Fruit fly (Drosophila melanogaster) whole organism, embryonic: ENCODE measurements around the gene CG33796.
A peak's percentile ranks its signal among the peaks of the same experiment; 100 is the strongest.

ENCODE experiments used
- CG10274 ChIP-seq: fragments of 200-800 bp; sonication (Bioruptor generic); optimal IDR thresholded peaks from 3 replicates; lab custom pipeline; 2017; ENCODE audit warnings: missing biosample characterization, mild to moderate bottlenecking, missing genetic modification characterization
- CG12155 ChIP-seq: fragments of 200-800 bp; sonication (Bioruptor generic); optimal IDR thresholded peaks from 3 replicates; lab custom pipeline; 2016; ENCODE audit warnings: missing biosample characterization, missing genetic modification characterization
- CG12236 ChIP-seq: fragments of 200-800 bp; sonication (Bioruptor generic); optimal IDR thresholded peaks from 2 replicates; lab custom pipeline; 2016; ENCODE audit warnings: missing biosample characterization, missing genetic modification characterization
- CG1233 ChIP-seq: fragments of 200-800 bp; sonication (Bioruptor generic); optimal IDR thresholded peaks from 4 replicates; lab custom pipeline; 2018; ENCODE audit warnings: missing biosample characterization, mild to moderate bottlenecking, missing genetic modification characterization
- CG12659 ChIP-seq: fragments of 200-800 bp; sonication (Bioruptor generic); optimal IDR thresholded peaks from 3 replicates; lab custom pipeline; 2017; ENCODE audit warnings: mild to moderate bottlenecking, missing biosample characterization, missing genetic modification reagents, missing genetic modification characterization
- CG13296 ChIP-seq: fragments of 200-800 bp; sonication (Bioruptor generic); optimal IDR thresholded peaks from 3 replicates; lab custom pipeline; 2018; ENCODE audit warnings: missing biosample characterization, mild to moderate bottlenecking, missing genetic modification characterization
- CG13894 ChIP-seq: fragments of 200-800 bp; sonication (Bioruptor generic); optimal IDR thresholded peaks from 3 replicates; lab custom pipeline; 2018; ENCODE audit warnings: missing biosample characterization, mild to moderate bottlenecking, missing genetic modification characterization, moderate library complexity
- CG15269 ChIP-seq: fragments of 200-800 bp; sonication (Bioruptor generic); optimal IDR thresholded peaks from 2 replicates; lab custom pipeline; 2018; ENCODE audit warnings: missing biosample characterization, mild to moderate bottlenecking, missing genetic modification characterization, moderate library complexity
- CG18476 ChIP-seq: fragments of 200-800 bp; sonication (Bioruptor generic); optimal IDR thresholded peaks from 2 replicates; lab custom pipeline; 2016; ENCODE audit warnings: missing biosample characterization, mild to moderate bottlenecking, missing genetic modification characterization
- CG2120 ChIP-seq: fragments of 200-800 bp; sonication (Bioruptor generic); optimal IDR thresholded peaks from 3 replicates; lab custom pipeline; 2016; ENCODE audit warnings: missing biosample characterization, missing genetic modification characterization
- CG30431 ChIP-seq: fragments of 200-800 bp; sonication (Bioruptor generic); optimal IDR thresholded peaks from 2 replicates; lab custom pipeline; 2017; ENCODE audit warnings: missing biosample characterization, missing genetic modification characterization
- CG3726 ChIP-seq: fragments of 200-800 bp; sonication (Bioruptor generic); IDR thresholded peaks from 3 replicates; pipeline ENCODE4, ENCODE4 v1.3.6; 2022; ENCODE audit warnings: missing biosample characterization, missing genetic modification characterization
- CG5245 ChIP-seq: fragments of 200-800 bp; sonication (Bioruptor generic); optimal IDR thresholded peaks from 3 replicates; lab custom pipeline; 2016; ENCODE audit warnings: missing biosample characterization, missing genetic modification characterization
- CG6765 ChIP-seq: fragments of 200-800 bp; sonication (Bioruptor generic); optimal IDR thresholded peaks from 3 replicates; lab custom pipeline; 2017; ENCODE audit warnings: missing biosample characterization, mild to moderate bottlenecking, missing genetic modification characterization
- CG6791 ChIP-seq: fragments of 200-800 bp; sonication (Bioruptor generic); IDR thresholded peaks from 3 replicates; pipeline ENCODE4 v1.3.6; 2022; ENCODE audit warnings: missing biosample characterization, missing genetic modification characterization; ENCODE audit not compliant: partially characterized antibody
- CG7839 ChIP-seq: fragments of 200-800 bp; sonication (Bioruptor generic); optimal IDR thresholded peaks from 3 replicates; lab custom pipeline; 2018; ENCODE audit warnings: missing biosample characterization, mild to moderate bottlenecking, missing genetic modification characterization, moderate library complexity
- CG9215 ChIP-seq: fragments of 200-800 bp; sonication (Bioruptor generic); IDR thresholded peaks from 2 replicates; pipeline ENCODE4 v1.3.6; 2022; ENCODE audit warnings: missing biosample characterization, missing genetic modification characterization
- Chrac-16 ChIP-seq: fragments of 200-800 bp; sonication (Bioruptor generic); optimal IDR thresholded peaks from 3 replicates; lab custom pipeline; 2016; ENCODE audit warnings: missing biosample characterization, missing genetic modification characterization
- Dbx ChIP-seq: fragments of 200-800 bp; sonication (Bioruptor generic); IDR thresholded peaks from 3 replicates; pipeline ENCODE4 v1.3.6; 2022; ENCODE audit warnings: missing biosample characterization, missing genetic modification characterization
- H2.0 ChIP-seq: fragments of 200-800 bp; sonication (Bioruptor generic); IDR thresholded peaks from 2 replicates; pipeline ENCODE4 v1.3.6; 2022; ENCODE audit warnings: missing biosample characterization, missing genetic modification characterization
- HLH3B ChIP-seq: fragments of 200-800 bp; sonication (Bioruptor generic); IDR thresholded peaks from 2 replicates; pipeline ENCODE4 v1.3.6; 2022; ENCODE audit warnings: missing biosample characterization, missing genetic modification characterization
- Hmr ChIP-seq: fragments of 200-800 bp; sonication (Bioruptor generic); optimal IDR thresholded peaks from 3 replicates; lab custom pipeline; 2017; ENCODE audit warnings: mild to moderate bottlenecking, missing biosample characterization, missing genetic modification reagents, missing genetic modification characterization
- Hr51 ChIP-seq, 2 experiments: fragments of 200-800 bp; sonication (Bioruptor generic); optimal IDR thresholded peaks; 2 replicates in 1 of 2; 3 replicates in 1 of 2; lab custom pipeline; 2016 to 2018; ENCODE audit warnings: missing biosample characterization in 2 of 2, missing genetic modification characterization in 2 of 2, mild to moderate bottlenecking in 1 of 2, moderate library complexity in 1 of 2
- MBD-R2 ChIP-seq: fragments of 200-800 bp; sonication (Bioruptor generic); IDR thresholded peaks from 2 replicates; pipeline ENCODE4 v1.3.6; 2022; ENCODE audit warnings: missing biosample characterization, missing genetic modification characterization
- Meics ChIP-seq: fragments of 200-800 bp; sonication (Bioruptor generic); optimal IDR thresholded peaks from 2 replicates; lab custom pipeline; 2017; ENCODE audit warnings: missing biosample characterization, mild to moderate bottlenecking, missing genetic modification characterization
- Nf-YA ChIP-seq: fragments of 200-800 bp; sonication (Bioruptor generic); IDR thresholded peaks from 2 replicates; pipeline ENCODE4 v1.3.6; 2022; ENCODE audit warnings: missing biosample characterization, missing genetic modification characterization
- Nf-YB ChIP-seq: fragments of 200-800 bp; sonication (Bioruptor generic); optimal IDR thresholded peaks from 3 replicates; lab custom pipeline; 2019; ENCODE audit warnings: missing biosample characterization, mild to moderate bottlenecking, missing genetic modification characterization, moderate library complexity
- Pdp1 ChIP-seq, 2 experiments: fragments of 200-800 bp; sonication (Bioruptor generic); optimal IDR thresholded peaks; 3 replicates each; lab custom pipeline; 2016; ENCODE audit warnings: missing biosample characterization in 2 of 2, missing genetic modification characterization in 2 of 2, mild to moderate bottlenecking in 1 of 2, moderate library complexity in 1 of 2
- Ssrp ChIP-seq: fragments of 200-800 bp; sonication (Bioruptor generic); optimal IDR thresholded peaks from 2 replicates; lab custom pipeline; 2018; ENCODE audit warnings: missing biosample characterization, mild to moderate bottlenecking, missing genetic modification characterization, moderate library complexity
- Stat92E ChIP-seq, 3 experiments: fragments of >200 bp in 2 of 3; fragments of 200-800 bp in 1 of 3; sonication (Bioruptor generic) in 1 of 3; optimal IDR thresholded peaks; 2 replicates each; lab custom pipeline; 2017 to 2019; ENCODE audit warnings: missing biosample characterization in 3 of 3, missing genetic modification characterization in 3 of 3, mild to moderate bottlenecking in 1 of 3, moderate library complexity in 1 of 3
- Trl ChIP-seq, 3 experiments: fragments of >200 bp in 2 of 3; fragments of 200-800 bp in 1 of 3; sonication (Bioruptor generic) in 1 of 3; optimal IDR thresholded peaks; 2 replicates in 1 of 3; 3 replicates in 2 of 3; lab custom pipeline; 2016 to 2017; ENCODE audit warnings: missing biosample characterization in 1 of 3, missing genetic modification characterization in 1 of 3
- Usf ChIP-seq: fragments of 200-800 bp; sonication (Bioruptor generic); optimal IDR thresholded peaks from 2 replicates; lab custom pipeline; 2017; ENCODE audit warnings: missing genotype, missing biosample characterization, missing genetic modification characterization
- Xbp1 ChIP-seq: fragments of 200-800 bp; sonication (Bioruptor generic); optimal IDR thresholded peaks from 3 replicates; lab custom pipeline; 2016; ENCODE audit warnings: missing biosample characterization, mild to moderate bottlenecking, missing genetic modification characterization
- bcd ChIP-seq: fragments of 200-800 bp; sonication (Bioruptor generic); optimal IDR thresholded peaks from 2 replicates; lab custom pipeline; 2017; ENCODE audit warnings: missing biosample characterization, mild to moderate bottlenecking, missing genetic modification characterization
- gcm2 ChIP-seq: fragments of 200-800 bp; sonication (Bioruptor generic); optimal IDR thresholded peaks from 2 replicates; lab custom pipeline; 2016; ENCODE audit warnings: missing biosample characterization, missing genetic modification characterization
- grau ChIP-seq: fragments of 200-800 bp; optimal IDR thresholded peaks from 3 replicates; lab custom pipeline; 2019; ENCODE audit warnings: missing biosample characterization, mild to moderate bottlenecking, missing genetic modification characterization, moderate library complexity
- hth ChIP-seq: fragments of >200 bp; optimal IDR thresholded peaks from 2 replicates; lab custom pipeline; 2017; ENCODE audit warnings: inconsistent platforms
- ken ChIP-seq: fragments of 200-800 bp; sonication (Bioruptor generic); IDR thresholded peaks from 3 replicates; pipeline ENCODE4 v1.3.6; 2022; ENCODE audit warnings: missing biosample characterization, missing genetic modification characterization
- lab ChIP-seq: fragments of 200-800 bp; sonication (Bioruptor generic); optimal IDR thresholded peaks from 3 replicates; lab custom pipeline; 2017; ENCODE audit warnings: missing biosample characterization, missing genetic modification characterization, mild to moderate bottlenecking, moderate library complexity, missing genetic modification reagents
- lilli ChIP-seq: fragments of 200-800 bp; sonication (Bioruptor generic); optimal IDR thresholded peaks from 3 replicates; lab custom pipeline; 2016; ENCODE audit warnings: missing biosample characterization, missing genetic modification characterization
- luna ChIP-seq: fragments of 200-800 bp; sonication (Bioruptor generic); optimal IDR thresholded peaks from 2 replicates; lab custom pipeline; 2016; ENCODE audit warnings: missing biosample characterization, missing genetic modification characterization
- repo ChIP-seq: fragments of 200-800 bp; sonication (Bioruptor generic); optimal IDR thresholded peaks from 2 replicates; lab custom pipeline; 2016; ENCODE audit warnings: missing biosample characterization, missing genetic modification characterization
- salm ChIP-seq: fragments of 200-800 bp; sonication (Bioruptor generic); optimal IDR thresholded peaks from 2 replicates; lab custom pipeline; 2018; ENCODE audit warnings: missing biosample characterization, mild to moderate bottlenecking, missing genetic modification characterization
- sens ChIP-seq: fragments of 200-800 bp; sonication (Bioruptor generic); peaks from one replicate; lab custom pipeline; 2016; ENCODE audit warnings: missing biosample characterization, missing genetic modification characterization
- stwl ChIP-seq: fragments of 200-800 bp; sonication (Bioruptor generic); optimal IDR thresholded peaks from 3 replicates; lab custom pipeline; 2018; ENCODE audit warnings: missing biosample characterization, mild to moderate bottlenecking, missing genetic modification characterization, moderate library complexity
- sug ChIP-seq: fragments of 200-800 bp; optimal IDR thresholded peaks from 2 replicates; lab custom pipeline; 2019; ENCODE audit warnings: missing biosample characterization, mild to moderate bottlenecking, missing genetic modification characterization, moderate library complexity
- tx ChIP-seq: fragments of 200-800 bp; sonication (Bioruptor generic); optimal IDR thresholded peaks from 2 replicates; lab custom pipeline; 2016; ENCODE audit warnings: missing biosample characterization, missing genetic modification characterization
- wdn ChIP-seq: fragments of 200-800 bp; sonication (Bioruptor generic); IDR thresholded peaks from 2 replicates; pipeline ENCODE4 v1.3.6; 2022; ENCODE audit warnings: missing biosample characterization, missing genetic modification characterization
- z ChIP-seq: fragments of 200-800 bp; sonication (Bioruptor generic); IDR thresholded peaks from 3 replicates; pipeline ENCODE4 v1.3.6; 2022; ENCODE audit warnings: missing biosample characterization, missing genetic modification characterization

CG33796 gene

DNA sequence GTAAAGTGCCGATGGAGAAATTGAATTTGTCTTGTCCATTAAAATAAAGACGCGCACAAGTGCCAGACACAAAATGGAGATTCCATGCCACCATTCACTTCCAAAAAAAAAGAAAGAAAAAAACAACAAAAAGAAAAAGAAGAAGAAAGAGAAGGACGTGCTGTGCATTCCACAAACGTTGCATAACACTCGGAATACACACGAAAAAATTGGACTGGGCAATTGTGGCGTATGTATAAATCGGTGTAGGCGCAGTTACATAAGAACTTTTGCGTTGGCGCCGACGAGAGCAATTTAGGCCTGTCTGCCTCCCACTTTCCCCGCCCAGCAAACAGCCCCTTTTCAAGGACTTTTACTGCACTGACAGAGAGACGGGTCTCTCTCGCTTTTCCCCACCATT is 22.6 kb downstream of the CG33796 start (continued):
- no peak for TF ChIP-seq sens (GFP tag; lab: Kevin White, UChicago)
- TF ChIP-seq Usf = no peak
- TF ChIP-seq tx (GFP tag; lab: Kevin White, UChicago) = no peak
- TF ChIP-seq Pdp1 (GFP tag; optimal IDR thresholded peaks at IDR 0.05; lab: Kevin White, UChicago) = peak in 1 of 2 experiments; percentile 95
- TF ChIP-seq CG6791 (GFP tag; lab: Robert Waterston, UW) = no peak
- TF ChIP-seq z = no peak
- no peak for TF ChIP-seq lab (GFP tag; lab: Kevin White, UChicago)
- TF ChIP-seq, all 482 proteins: peak for 5

DNA sequence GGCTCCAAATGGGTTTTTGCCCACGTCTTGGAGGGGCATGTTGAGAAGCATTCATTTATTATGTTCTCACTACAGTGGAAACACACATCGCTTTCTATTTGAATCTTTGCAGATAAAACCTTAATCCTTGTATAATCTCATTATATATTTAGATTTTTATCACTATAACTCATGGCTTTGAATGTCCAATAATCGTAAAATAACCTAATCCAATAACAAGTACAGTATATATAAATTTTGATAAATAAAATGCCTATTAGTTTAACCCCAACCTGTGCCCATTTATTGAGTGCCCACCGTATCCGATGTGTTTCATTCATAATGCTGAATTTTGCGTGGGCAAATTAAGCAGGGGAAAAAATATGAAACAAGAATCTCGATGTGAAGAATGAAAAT is 23.4 kb downstream of the CG33796 start:
- TF ChIP-seq Trl (optimal IDR thresholded peaks at IDR 0.05; lab: Kevin White, UChicago) (no peak), Trl (GFP tag; optimal IDR thresholded peaks at IDR 0.05; lab: Kevin White, UChicago) (no peak), Ssrp (tag; lab: Kevin White, UChicago) (peak; percentile 4), CG5245 (GFP tag; lab: Kevin White, UChicago) (no peak), bcd (GFP tag; lab: Kevin White, UChicago) (peak; percentile 49), repo (GFP tag; lab: Kevin White, UChicago) (no peak), ken (GFP tag; lab: Robert Waterston, UW) (no peak), CG30431 (GFP tag; lab: Kevin White, UChicago) (no peak), CG12236 (no peak), CG6765 (GFP tag; lab: Kevin White, UChicago) (peak; percentile 33), CG12155 (peak; percentile 49), luna (GFP tag; lab: Kevin White, UChicago) (no peak), hth (no peak), HLH3B (GFP tag; lab: Robert Waterston, UW) (0 out of 2 replicates have a peak, but pooled peaks have one; percentile 11), CG7839 (tag; lab: Kevin White, UChicago) (peak; percentile 64), stwl (tag; lab: Kevin White, UChicago) (no peak), lilli (GFP tag; lab: Kevin White, UChicago) (peak; percentile 36), gcm2 (no peak), Xbp1 (GFP tag; lab: Kevin White, UChicago) (peak; percentile 21), sug (peak; percentile 47), Nf-YA (GFP tag; lab: Robert Waterston, UW) (no peak), H2.0 (GFP tag; lab: Robert Waterston, UW) (no peak), Meics (GFP tag; lab: Kevin White, UChicago) (peak; percentile 58), Hmr (GFP tag; lab: Kevin White, UChicago) (peak; percentile 60), CG15269 (tag; lab: Kevin White, UChicago) (peak; percentile 62), CG13894 (tag; lab: Kevin White, UChicago) (peak; percentile 45), grau (tag; lab: Kevin White, UChicago) (peak; percentile 91), CG3726 (GFP tag; lab: Robert Waterston, UW) (no peak), Nf-YB (GFP tag; lab: Kevin White, UChicago) (no peak), CG10274 (no peak), CG9215 (GFP tag; lab: Robert Waterston, UW) (peak; percentile 44; the same call in 1 of the 2 replicates), salm (tag; lab: Kevin White, UChicago) (no peak), CG12659 (GFP tag; lab: Kevin White, UChicago) (peak; percentile 37), MBD-R2 (GFP tag; lab: Robert Waterston, UW) (no peak), CG18476 (GFP tag; lab: Kevin White, UChicago) (peak; percentile 1), CG13296 (GFP tag; lab: Kevin White, UChicago) (peak; percentile 34), Dbx (no peak), wdn (GFP tag; lab: Robert Waterston, UW) (no peak), CG1233 (GFP tag; lab: Kevin White, UChicago) (peak; percentile 30), Hr51 (GFP tag; optimal IDR thresholded peaks at IDR 0.05; lab: Kevin White, UChicago) (peak in 1 of 2 experiments; percentile 53), CG2120 (GFP tag; lab: Kevin White, UChicago) (peak; percentile 71), Chrac-16 (GFP tag; lab: Kevin White, UChicago) (no peak), Stat92E (GFP tag; optimal IDR thresholded peaks at IDR 0.05; lab: Kevin White, UChicago) (no peak)
